Worm (Caenorhabditis elegans) whole organism, L4 larva: ENCODE measurements around the gene C09B8.3.

Experiments used
- F44E2.7 ChIP-seq: fragments of 200-800 bp; sonication (Bioruptor generic); IDR thresholded peaks from 2 replicates; pipeline ENCODE4 v2.1.2; 2022; ENCODE audit warnings: missing genetic modification characterization, missing compliant biosample characterization
- ama-1 ChIP-seq: fragments of 150-350 bp; optimal IDR thresholded peaks from 2 replicates; lab custom pipeline; 2014; ENCODE audit warnings: inconsistent platforms, mixed read lengths
- arid-1 ChIP-seq: fragments of 200-800 bp; sonication (Bioruptor generic); conservative IDR thresholded peaks from 2 replicates; pipeline ENCODE4 v1.3.6; 2022; ENCODE audit warnings: missing genetic modification reagents, missing genetic modification characterization, missing compliant biosample characterization
- ceh-20 ChIP-seq: fragments of 200-800 bp; sonication (Bioruptor generic); IDR thresholded peaks from 2 replicates; pipeline ENCODE4 v1.3.6; 2022; ENCODE audit warnings: missing genetic modification reagents, missing genetic modification characterization, missing compliant biosample characterization
- ceh-32 ChIP-seq: sonication (generic microtip); optimal IDR thresholded peaks from 2 replicates; lab custom pipeline; 2016; ENCODE audit warnings: mild to moderate bottlenecking, missing genetic modification characterization, missing compliant biosample characterization; ENCODE audit not compliant: poor library complexity
- ceh-82 ChIP-seq: sonication (generic microtip); optimal IDR thresholded peaks from 2 replicates; lab custom pipeline; 2017; ENCODE audit warnings: missing biosample characterization, missing genetic modification characterization
- daf-12 ChIP-seq: fragments of 150-350 bp; optimal IDR thresholded peaks from 2 replicates; lab custom pipeline; 2014; ENCODE audit warnings: missing biosample characterization, missing genetic modification reagents, missing genetic modification characterization
- daf-16 ChIP-seq, 3 experiments: sonication (generic microtip); optimal IDR thresholded peaks; 2 replicates each; lab custom pipeline; 2016 to 2017; ENCODE audit warnings: missing genetic modification characterization in 3 of 3, missing genetic modification reagents in 3 of 3, mild to moderate bottlenecking in 2 of 3, missing compliant biosample characterization in 2 of 3, missing biosample characterization in 1 of 3, moderate library complexity in 1 of 3
- daf-19 ChIP-seq: fragments of 200-800 bp; sonication (Bioruptor generic); conservative IDR thresholded peaks from 2 replicates; pipeline ENCODE4 v1.3.6; 2022; ENCODE audit warnings: missing genetic modification characterization, missing compliant biosample characterization
- dmd-6 ChIP-seq: fragments of 200-800 bp; sonication (Bioruptor generic); IDR thresholded peaks from 2 replicates; pipeline ENCODE4 v1.3.6; 2022; ENCODE audit warnings: missing genetic modification reagents, missing genetic modification characterization, missing compliant biosample characterization
- dpl-1 ChIP-seq: fragments of 150-350 bp; optimal IDR thresholded peaks from 2 replicates; lab custom pipeline; 2014; ENCODE audit warnings: missing biosample characterization, missing genetic modification reagents, missing genetic modification characterization
- dve-1 ChIP-seq: sonication (generic microtip); optimal IDR thresholded peaks from 2 replicates; lab custom pipeline; 2017; ENCODE audit warnings: antibody characterized with exemption, mild to moderate bottlenecking, missing genetic modification characterization, missing compliant biosample characterization; ENCODE audit not compliant: insufficient read depth
- hlh-11 ChIP-seq: fragments of 200-800 bp; sonication (Bioruptor generic); optimal IDR thresholded peaks from 2 replicates; lab custom pipeline; 2018; ENCODE audit warnings: mild to moderate bottlenecking, missing genetic modification characterization, missing compliant biosample characterization
- hlh-30 ChIP-seq: sonication (generic microtip); optimal IDR thresholded peaks from 2 replicates; lab custom pipeline; 2017; ENCODE audit warnings: antibody characterized with exemption, mild to moderate bottlenecking, missing genetic modification characterization, missing compliant biosample characterization; ENCODE audit not compliant: insufficient read depth
- hmg-1.1 ChIP-seq: fragments of 200-800 bp; sonication (Bioruptor generic); IDR thresholded peaks from 2 replicates; pipeline ENCODE4 v1.3.6; 2022; ENCODE audit warnings: missing genetic modification reagents, missing genetic modification characterization, missing compliant biosample characterization
- lin-15B ChIP-seq: fragments of 150-350 bp; sonication (generic microtip); optimal IDR thresholded peaks from 3 replicates; lab custom pipeline; 2014; ENCODE audit warnings: missing biosample characterization, missing genetic modification characterization
- lin-39 ChIP-seq: fragments of 150-350 bp; optimal IDR thresholded peaks from 2 replicates; lab custom pipeline; 2014; ENCODE audit warnings: missing biosample characterization, missing genetic modification reagents, missing genetic modification characterization
- lsy-2 ChIP-seq, 2 experiments: fragments of 150-350 bp in 1 of 2; sonication (generic microtip) in 1 of 2; optimal IDR thresholded peaks; 2 replicates each; lab custom pipeline; 2014 to 2017; ENCODE audit warnings: missing biosample characterization in 2 of 2, missing genetic modification characterization in 2 of 2
- madf-5 ChIP-seq, 2 experiments: fragments of 200-800 bp; sonication (Bioruptor generic); IDR thresholded peaks; 2 replicates each; pipeline ENCODE4 v1.3.6; 2022; ENCODE audit warnings: missing compliant biosample characterization in 2 of 2, missing genetic modification characterization in 2 of 2
- mdl-1 ChIP-seq, 2 experiments: fragments of 150-350 bp in 1 of 2; sonication (generic microtip) in 1 of 2; optimal IDR thresholded peaks; 2 replicates each; lab custom pipeline; 2014 to 2017; ENCODE audit warnings: missing biosample characterization in 2 of 2, missing genetic modification characterization in 2 of 2
- mdt-29 ChIP-seq: fragments of 200-800 bp; sonication (Bioruptor generic); IDR thresholded peaks from 2 replicates; pipeline ENCODE4 v1.3.6; 2022; ENCODE audit warnings: missing genetic modification reagents, missing genetic modification characterization, missing compliant biosample characterization
- mep-1 ChIP-seq: fragments of 150-350 bp; sonication (generic microtip); optimal IDR thresholded peaks from 3 replicates; lab custom pipeline; 2014; ENCODE audit warnings: missing biosample characterization, missing genetic modification characterization
- mxl-2 ChIP-seq: fragments of 200-800 bp; sonication (Bioruptor generic); conservative IDR thresholded peaks from 2 replicates; pipeline ENCODE4 v1.3.6; 2022; ENCODE audit warnings: missing genetic modification reagents, missing genetic modification characterization, missing compliant biosample characterization
- mxl-3 ChIP-seq: fragments of 200-800 bp; sonication (Bioruptor generic); optimal IDR thresholded peaks from 2 replicates; lab custom pipeline; 2018; ENCODE audit warnings: mild to moderate bottlenecking, missing genetic modification characterization, missing compliant biosample characterization
- nhr-10 ChIP-seq: fragments of 150-350 bp; optimal IDR thresholded peaks from 2 replicates; lab custom pipeline; 2014; ENCODE audit warnings: missing biosample characterization, missing genetic modification characterization
- nhr-111 ChIP-seq: fragments of 200-800 bp; sonication (Bioruptor generic); optimal IDR thresholded peaks from 2 replicates; lab custom pipeline; 2018; ENCODE audit warnings: mild to moderate bottlenecking, missing genetic modification characterization, missing compliant biosample characterization
- nhr-28 ChIP-seq: fragments of 150-350 bp; optimal IDR thresholded peaks from 2 replicates; lab custom pipeline; 2014; ENCODE audit warnings: missing biosample characterization, missing genetic modification characterization
- nhr-48 ChIP-seq: sonication (generic microtip); optimal IDR thresholded peaks from 2 replicates; lab custom pipeline; 2016; ENCODE audit warnings: mild to moderate bottlenecking, missing genetic modification characterization, missing compliant biosample characterization
- nhr-6 ChIP-seq: fragments of 150-350 bp; optimal IDR thresholded peaks from 2 replicates; lab custom pipeline; 2014; ENCODE audit warnings: missing biosample characterization, missing genetic modification characterization
- nhr-77 ChIP-seq: fragments of 150-350 bp; optimal IDR thresholded peaks from 2 replicates; lab custom pipeline; 2014; ENCODE audit warnings: missing biosample characterization, missing genetic modification characterization
- pqm-1 ChIP-seq: sonication (generic microtip); optimal IDR thresholded peaks from 2 replicates; lab custom pipeline; 2017; ENCODE audit warnings: missing biosample characterization, missing genetic modification characterization
- sdz-12 ChIP-seq: fragments of 200-800 bp; sonication (Bioruptor generic); optimal IDR thresholded peaks from 2 replicates; lab custom pipeline; 2018; ENCODE audit warnings: mild to moderate bottlenecking, missing genetic modification characterization, missing compliant biosample characterization
- skn-1 ChIP-seq: fragments of 150-350 bp; optimal IDR thresholded peaks from 2 replicates; lab custom pipeline; 2014; ENCODE audit warnings: missing biosample characterization, missing genetic modification characterization
- snpc-1.2 ChIP-seq: fragments of 200-800 bp; sonication (Bioruptor generic); IDR thresholded peaks from 2 replicates; pipeline ENCODE4 v1.3.6; 2022; ENCODE audit warnings: missing genetic modification reagents, missing genetic modification characterization, missing compliant biosample characterization
- spr-1 ChIP-seq: sonication (generic microtip); optimal IDR thresholded peaks from 2 replicates; lab custom pipeline; 2016; ENCODE audit warnings: mild to moderate bottlenecking, missing genetic modification characterization, missing compliant biosample characterization
- unc-130 ChIP-seq: sonication (generic microtip); optimal IDR thresholded peaks from 2 replicates; lab custom pipeline; 2016; ENCODE audit warnings: missing genetic modification reagents, missing genetic modification characterization, missing compliant biosample characterization
- unc-39 ChIP-seq: sonication (generic microtip); optimal IDR thresholded peaks from 2 replicates; lab custom pipeline; 2017; ENCODE audit warnings: missing biosample characterization, missing genetic modification characterization
- unc-62 ChIP-seq, 3 experiments: fragments of 150-350 bp in 1 of 3; sonication (generic microtip); optimal IDR thresholded peaks in 2 of 3; peaks in 1 of 3; 1 replicate in 1 of 3; 2 replicates in 2 of 3; lab custom pipeline; 2014 to 2017; ENCODE audit warnings: missing biosample characterization in 3 of 3, missing genetic modification characterization in 3 of 3, missing genetic modification reagents in 3 of 3, missing genotype in 1 of 3
- vab-7 ChIP-seq: fragments of 200-800 bp; sonication (Bioruptor generic); IDR thresholded peaks from 2 replicates; pipeline ENCODE4 v1.3.6; 2022; ENCODE audit warnings: missing genetic modification reagents, missing genetic modification characterization, missing compliant biosample characterization
- zfp-2 ChIP-seq: sonication (generic microtip); optimal IDR thresholded peaks from 2 replicates; lab custom pipeline; 2016; ENCODE audit warnings: mild to moderate bottlenecking, missing genetic modification characterization, missing compliant biosample characterization
- zfp-3 ChIP-seq: fragments of 200-800 bp; sonication (Bioruptor generic); conservative IDR thresholded peaks from 2 replicates; pipeline ENCODE4 v1.3.6; 2022; ENCODE audit warnings: missing genetic modification reagents, missing genetic modification characterization, missing compliant biosample characterization

The C09B8.3 gene

ce11 chrX:6057580-6058305, 47.3 kb upstream of the C09B8.3 start, which contains the start of gene gln-1:
TSS of gene gln-1 (plus strand) at chrX:6058255.
- TF ChIP-seq skn-1 (tag; lab: Kevin White, UChicago) = no peak
- peak; percentile 59 for TF ChIP-seq hlh-11 (tag; lab: Kevin White, UChicago)
- TF ChIP-seq mxl-3 = peak; percentile 29
- TF ChIP-seq pqm-1 (tag; lab: Kevin White, UChicago) = peak; percentile 70
- TF ChIP-seq mdt-29 = no peak
- TF ChIP-seq daf-19 = no peak
- TF ChIP-seq nhr-28 (tag; lab: Kevin White, UChicago) = peak; percentile 66
- peak; percentile 17 for TF ChIP-seq nhr-6 (tag; lab: Kevin White, UChicago)
- TF ChIP-seq F44E2.7 (GFP tag; lab: Robert Waterston, UW) = no peak
- TF ChIP-seq mep-1 (tag; lab: Kevin White, UChicago) = peak; percentile 49
- peak in 1 of 2 experiments; percentile 50 for TF ChIP-seq mdl-1 (tag; optimal IDR thresholded peaks at IDR 0.05; lab: Kevin White, UChicago)
- TF ChIP-seq daf-16 (GFP tag; optimal IDR thresholded peaks at IDR 0.05; lab: Kevin White, UChicago) = no peak
- peak; percentile 67 for TF ChIP-seq daf-16 (tag; optimal IDR thresholded peaks at IDR 0.05; lab: Kevin White, UChicago)
- no peak for TF ChIP-seq lsy-2 (tag; optimal IDR thresholded peaks at IDR 0.05; lab: Kevin White, UChicago)
- 0 out of 2 replicates have a peak, but pooled peaks have one; percentile 33 for TF ChIP-seq hmg-1.1 (GFP tag; lab: Robert Waterston, UW)
- peak; percentile 45 for TF ChIP-seq nhr-77 (tag; lab: Kevin White, UChicago)
- TF ChIP-seq nhr-10 (tag; lab: Kevin White, UChicago) = peak; percentile 66
- TF ChIP-seq ceh-82 (tag; lab: Kevin White, UChicago) = no peak
- no peak for TF ChIP-seq arid-1
- no peak for TF ChIP-seq lin-39 (tag; lab: Kevin White, UChicago)
- no peak for TF ChIP-seq ceh-20 (GFP tag; lab: Robert Waterston, UW)
- peak in 1 of 2 experiments; percentile 89 for TF ChIP-seq unc-62 (GFP tag; optimal IDR thresholded peaks at IDR 0.05 in 1 of 2; lab: Kevin White, UChicago)
- TF ChIP-seq unc-62 (tag; optimal IDR thresholded peaks at IDR 0.05; lab: Kevin White, UChicago) = no peak
- TF ChIP-seq spr-1 (tag; lab: Kevin White, UChicago) = no peak
- no peak for TF ChIP-seq dpl-1 (GFP tag; lab: Kevin White, UChicago)
- TF ChIP-seq nhr-48 (tag; lab: Kevin White, UChicago) = peak; percentile 45
- no peak for TF ChIP-seq unc-130 (GFP tag; lab: Kevin White, UChicago)
- no peak for TF ChIP-seq zfp-2
- no peak for TF ChIP-seq madf-5 (GFP tag; IDR thresholded peaks at IDR 0.05; lab: Robert Waterston, UW)
- TF ChIP-seq mxl-2 = no peak
- no peak for TF ChIP-seq ceh-32 (tag; lab: Kevin White, UChicago)
- TF ChIP-seq dve-1 (tag; lab: Kevin White, UChicago) = peak; percentile 54
- no peak for TF ChIP-seq zfp-3
- no peak for TF ChIP-seq ama-1 (lab: Kevin White, UChicago)
- TF ChIP-seq nhr-111 = no peak
- TF ChIP-seq daf-12 = no peak
- TF ChIP-seq unc-39 (tag; lab: Kevin White, UChicago) = no peak
- peak; percentile 36 for TF ChIP-seq hlh-30
- TF ChIP-seq snpc-1.2 = no peak
- no peak for TF ChIP-seq lin-15B (tag; lab: Kevin White, UChicago)
- peak; percentile 67 for TF ChIP-seq dmd-6
- no peak for TF ChIP-seq sdz-12 (GFP tag; lab: Kevin White, UChicago)
- no peak for TF ChIP-seq vab-7 (GFP tag; lab: Robert Waterston, UW)
